Worm (Caenorhabditis elegans) whole organism, L4/young adult: Measurements from ENCODE around the gene F55G7.1.

ENCODE experiments used
- dao-5 ChIP-seq: sonication (generic microtip); optimal IDR thresholded peaks from 2 replicates; lab custom pipeline; 2016; ENCODE audit warnings: missing genotype, missing genetic modification characterization, moderate library complexity, missing compliant biosample characterization
- him-1 ChIP-seq: sonication (generic microtip); optimal IDR thresholded peaks from 2 replicates; lab custom pipeline; 2016; ENCODE audit warnings: missing genotype, missing genetic modification reagents, missing genetic modification characterization, missing compliant biosample characterization

DNA sequence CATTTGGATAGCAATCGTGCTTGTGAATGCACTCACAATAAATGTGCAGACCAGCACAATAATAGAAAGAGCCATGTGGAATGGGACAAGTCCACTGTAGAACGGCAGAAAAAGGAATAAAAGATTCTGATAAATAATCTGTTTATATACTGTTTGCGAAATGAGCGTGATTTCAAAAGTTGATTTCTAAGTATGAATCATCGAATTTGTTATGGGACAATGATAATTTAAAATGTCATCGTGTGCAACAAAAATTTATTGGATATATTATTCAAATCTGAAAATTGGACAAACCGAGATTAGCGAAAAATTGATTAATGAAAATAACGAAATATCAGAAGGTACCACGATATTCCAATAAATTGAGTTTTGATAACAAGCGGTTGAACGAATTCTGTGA, 14.6 kb downstream of the F55G7.1 start, which contains the start of gene F55G7.5:
- TF ChIP-seq dao-5 (tag; lab: Kevin White, UChicago) = no peak
- TF ChIP-seq him-1 (tag; lab: Kevin White, UChicago) = no peak
